Worm (Caenorhabditis elegans) whole organism, late embryonic: ENCODE data around the gene acds-10.

Experiments used
- C08G9.2 ChIP-seq: sonication (generic microtip); optimal IDR thresholded peaks from 2 replicates; lab custom pipeline; 2016; ENCODE audit warnings: mild to moderate bottlenecking, missing genetic modification characterization, moderate library complexity, missing compliant biosample characterization
- elt-2 ChIP-seq: sonication (generic microtip); optimal IDR thresholded peaks from 2 replicates; lab custom pipeline; 2016; ENCODE audit warnings: missing genetic modification reagents, missing genetic modification characterization, missing compliant biosample characterization
- ets-4 ChIP-seq: sonication (generic microtip); optimal IDR thresholded peaks from 2 replicates; lab custom pipeline; 2016; ENCODE audit warnings: missing genetic modification characterization, missing compliant biosample characterization
- eyg-1 ChIP-seq: sonication (generic microtip); optimal IDR thresholded peaks from 2 replicates; lab custom pipeline; 2016; ENCODE audit warnings: missing genotype, missing genetic modification characterization, missing compliant biosample characterization
- hlh-15 ChIP-seq: sonication (generic microtip); optimal IDR thresholded peaks from 2 replicates; lab custom pipeline; 2016; ENCODE audit warnings: missing genetic modification characterization, missing compliant biosample characterization
- pha-2 ChIP-seq: sonication (generic microtip); optimal IDR thresholded peaks from 2 replicates; lab custom pipeline; 2017; ENCODE audit warnings: mild to moderate bottlenecking, missing genetic modification characterization, missing compliant biosample characterization
- pha-4 ChIP-seq: fragments of 150-350 bp; optimal IDR thresholded peaks from 2 replicates; lab custom pipeline; 2018; ENCODE audit warnings: missing biosample characterization, missing genetic modification reagents, missing genetic modification characterization
- pqm-1 ChIP-seq: sonication (generic microtip); optimal IDR thresholded peaks from 2 replicates; lab custom pipeline; 2016; ENCODE audit warnings: missing genetic modification characterization, missing compliant biosample characterization

DNA sequence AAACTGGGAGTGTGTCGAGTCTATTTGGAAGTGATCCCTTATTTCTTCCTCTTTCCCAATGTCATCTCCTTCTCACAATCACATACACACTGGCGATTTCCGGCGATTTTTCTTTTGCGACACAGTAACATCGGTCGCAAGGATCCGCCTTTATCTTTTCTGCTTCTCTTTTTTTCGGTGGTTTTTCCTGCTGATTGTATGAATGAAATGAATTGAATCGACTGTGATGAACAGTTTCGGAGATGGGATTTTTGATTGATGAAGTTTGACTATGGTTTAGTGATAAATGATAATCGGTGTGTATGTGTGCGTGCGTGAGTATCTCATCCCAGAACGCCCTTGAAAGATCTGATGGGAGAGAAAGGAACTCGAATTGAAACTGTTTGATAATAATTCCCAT is 46.5 kb upstream of the acds-10 start:
- no peak for TF ChIP-seq C08G9.2 (tag; lab: Kevin White, UChicago)
- no peak for TF ChIP-seq elt-2 (tag; lab: Kevin White, UChicago)
- no peak for TF ChIP-seq pha-2
- TF ChIP-seq pqm-1 (tag; lab: Kevin White, UChicago), result no peak
- TF ChIP-seq hlh-15, result no peak
- TF ChIP-seq eyg-1 (tag; lab: Kevin White, UChicago), result no peak
- no peak for TF ChIP-seq pha-4
- no peak for TF ChIP-seq ets-4 (tag; lab: Kevin White, UChicago)
